Fruit fly (Drosophila melanogaster) whole organism, embryonic: Measurements from ENCODE around the gene dsd.
A peak's percentile ranks its signal among the peaks of the same experiment; 100 is the strongest.

ENCODE experiments used
- Antp ChIP-seq: fragments of 200-800 bp; sonication (Bioruptor generic); optimal IDR thresholded peaks from 3 replicates; lab custom pipeline; 2016; ENCODE audit warnings: missing biosample characterization, missing genetic modification characterization
- BEAF-32 ChIP-seq: fragments of 200-800 bp; sonication (Bioruptor generic); optimal IDR thresholded peaks from 3 replicates; lab custom pipeline; 2017; ENCODE audit warnings: missing biosample characterization, missing genetic modification characterization, mild to moderate bottlenecking, moderate library complexity, missing genetic modification reagents
- CG10959 ChIP-seq: fragments of 200-800 bp; sonication (Bioruptor generic); IDR thresholded peaks from 2 replicates; pipeline ENCODE4 v1.3.6; 2022; ENCODE audit warnings: missing biosample characterization, missing genetic modification characterization
- CG11085 ChIP-seq: fragments of 200-800 bp; sonication (Bioruptor generic); IDR thresholded peaks from 2 replicates; pipeline ENCODE4 v1.3.6; 2022; ENCODE audit warnings: missing biosample characterization, missing genetic modification characterization
- CG11560 ChIP-seq: fragments of 200-800 bp; sonication (Bioruptor generic); IDR thresholded peaks from 3 replicates; pipeline ENCODE4 v1.3.6; 2022; ENCODE audit warnings: missing biosample characterization, missing genetic modification characterization
- CG12104 ChIP-seq: fragments of 200-800 bp; sonication (Bioruptor generic); optimal IDR thresholded peaks from 3 replicates; lab custom pipeline; 2016; ENCODE audit warnings: missing biosample characterization, missing genetic modification characterization
- CG12236 ChIP-seq: fragments of 200-800 bp; sonication (Bioruptor generic); optimal IDR thresholded peaks from 2 replicates; lab custom pipeline; 2016; ENCODE audit warnings: missing biosample characterization, missing genetic modification characterization
- CG15601 ChIP-seq: fragments of 200-800 bp; sonication (Bioruptor generic); optimal IDR thresholded peaks from 3 replicates; lab custom pipeline; 2019; ENCODE audit warnings: missing biosample characterization, mild to moderate bottlenecking, missing genetic modification characterization, moderate library complexity
- CG1647 ChIP-seq: fragments of 200-800 bp; sonication (Bioruptor generic); optimal IDR thresholded peaks from 3 replicates; lab custom pipeline; 2016; ENCODE audit warnings: missing biosample characterization, missing genetic modification characterization
- CG18619 ChIP-seq: fragments of 200-800 bp; sonication (Bioruptor generic); optimal IDR thresholded peaks from 3 replicates; lab custom pipeline; 2017; ENCODE audit warnings: missing biosample characterization, mild to moderate bottlenecking, missing genetic modification characterization
- CG34376 ChIP-seq: fragments of 200-800 bp; sonication (Bioruptor generic); optimal IDR thresholded peaks from 2 replicates; lab custom pipeline; 2018; ENCODE audit warnings: missing biosample characterization, mild to moderate bottlenecking, missing genetic modification characterization
- CG3847 ChIP-seq: fragments of 200-800 bp; sonication (Bioruptor generic); IDR thresholded peaks from 2 replicates; pipeline ENCODE4 v1.3.6; 2022; ENCODE audit warnings: missing biosample characterization, missing genetic modification characterization
- CG4617 ChIP-seq: fragments of 200-800 bp; sonication (Bioruptor generic); optimal IDR thresholded peaks from 3 replicates; lab custom pipeline; 2016; ENCODE audit warnings: missing biosample characterization, missing genetic modification characterization, borderline replicate concordance
- CG4820 ChIP-seq: fragments of 200-800 bp; sonication (Bioruptor generic); optimal IDR thresholded peaks from 3 replicates; lab custom pipeline; 2016; ENCODE audit warnings: missing biosample characterization, missing genetic modification characterization
- CG5245 ChIP-seq: fragments of 200-800 bp; sonication (Bioruptor generic); optimal IDR thresholded peaks from 3 replicates; lab custom pipeline; 2016; ENCODE audit warnings: missing biosample characterization, missing genetic modification characterization
- CG6254 ChIP-seq: fragments of 200-800 bp; sonication (Bioruptor generic); optimal IDR thresholded peaks from 3 replicates; lab custom pipeline; 2017; ENCODE audit warnings: mild to moderate bottlenecking, missing biosample characterization, missing genetic modification reagents, missing genetic modification characterization
- CG9797 ChIP-seq: fragments of 200-800 bp; sonication (Bioruptor generic); optimal IDR thresholded peaks from 3 replicates; lab custom pipeline; 2018; ENCODE audit warnings: missing biosample characterization, mild to moderate bottlenecking, missing genetic modification characterization
- Dll ChIP-seq: fragments of 200-800 bp; sonication (Bioruptor generic); IDR thresholded peaks from 4 replicates; pipeline ENCODE4 v1.3.6; 2022; ENCODE audit warnings: missing biosample characterization, missing genetic modification characterization; ENCODE audit not compliant: partially characterized antibody
- Dref ChIP-seq: fragments of 200-800 bp; sonication (Bioruptor generic); IDR thresholded peaks from 2 replicates; pipeline ENCODE4 v1.3.6; 2022; ENCODE audit warnings: missing biosample characterization, missing genetic modification characterization
- Elba2 ChIP-seq: fragments of 200-800 bp; sonication (Bioruptor generic); optimal IDR thresholded peaks from 3 replicates; lab custom pipeline; 2016; ENCODE audit warnings: missing biosample characterization, missing genetic modification characterization
- Gug ChIP-seq: fragments of 200-800 bp; sonication (Bioruptor generic); IDR thresholded peaks from 4 replicates; pipeline ENCODE4 v1.3.6; 2022; ENCODE audit warnings: missing biosample characterization, missing genetic modification characterization
- Hey ChIP-seq: fragments of 200-800 bp; sonication (Bioruptor generic); optimal IDR thresholded peaks from 3 replicates; lab custom pipeline; 2018; ENCODE audit warnings: missing biosample characterization, mild to moderate bottlenecking, missing genetic modification characterization
- Hr78 ChIP-seq, 2 experiments: fragments of 200-800 bp in 1 of 2; fragments of >200 bp in 1 of 2; sonication (Bioruptor generic) in 1 of 2; optimal IDR thresholded peaks; 2 replicates each; lab custom pipeline; 2017 to 2019; ENCODE audit warnings: missing biosample characterization in 2 of 2, missing genetic modification characterization in 2 of 2, mild to moderate bottlenecking in 1 of 2, moderate library complexity in 1 of 2
- Jarid2 ChIP-seq: fragments of 200-800 bp; sonication (Bioruptor generic); optimal IDR thresholded peaks from 3 replicates; lab custom pipeline; 2017; ENCODE audit warnings: mild to moderate bottlenecking, missing biosample characterization, missing genetic modification reagents, missing genetic modification characterization
- Lim3 ChIP-seq: fragments of 200-800 bp; sonication (Bioruptor generic); IDR thresholded peaks from 2 replicates; pipeline ENCODE4 v1.3.6; 2022; ENCODE audit warnings: missing biosample characterization, missing genetic modification characterization
- MESR4 ChIP-seq: fragments of 200-800 bp; sonication (Bioruptor generic); optimal IDR thresholded peaks from 2 replicates; lab custom pipeline; 2018; ENCODE audit warnings: missing biosample characterization, mild to moderate bottlenecking, missing genetic modification characterization, moderate library complexity
- Myb ChIP-seq: fragments of 200-800 bp; sonication (Bioruptor generic); optimal IDR thresholded peaks from 2 replicates; lab custom pipeline; 2016; ENCODE audit warnings: missing biosample characterization, missing genetic modification characterization
- Oaz ChIP-seq: fragments of 200-800 bp; sonication (Bioruptor generic); IDR thresholded peaks from 2 replicates; pipeline ENCODE4 v1.3.6; 2022; ENCODE audit warnings: missing biosample characterization, missing genetic modification characterization
- PHDP ChIP-seq: fragments of 200-800 bp; sonication (Bioruptor generic); optimal IDR thresholded peaks from 3 replicates; lab custom pipeline; 2018; ENCODE audit warnings: missing biosample characterization, mild to moderate bottlenecking, missing genetic modification characterization, moderate library complexity
- Poxn ChIP-seq: fragments of 200-800 bp; sonication (Bioruptor generic); IDR thresholded peaks from 2 replicates; pipeline ENCODE4 v1.3.6; 2022; ENCODE audit warnings: missing biosample characterization, missing genetic modification characterization
- Six4 ChIP-seq: fragments of 200-800 bp; sonication (Bioruptor generic); optimal IDR thresholded peaks from 2 replicates; lab custom pipeline; 2016; ENCODE audit warnings: missing biosample characterization, missing genetic modification characterization
- Sox102F ChIP-seq: fragments of 200-800 bp; sonication (Bioruptor generic); optimal IDR thresholded peaks from 2 replicates; lab custom pipeline; 2018; ENCODE audit warnings: missing biosample characterization, mild to moderate bottlenecking, missing genetic modification characterization, moderate library complexity
- aop ChIP-seq: fragments of 200-800 bp; sonication (Bioruptor generic); IDR thresholded peaks from 2 replicates; pipeline ENCODE4 v1.3.6; 2022; ENCODE audit warnings: missing biosample characterization, missing genetic modification characterization
- ash1 ChIP-seq: fragments of 200-800 bp; sonication (Bioruptor generic); optimal IDR thresholded peaks from 2 replicates; lab custom pipeline; 2018; ENCODE audit warnings: missing biosample characterization, mild to moderate bottlenecking, missing genetic modification characterization
- ato ChIP-seq: fragments of 200-800 bp; sonication (Bioruptor generic); IDR thresholded peaks from 2 replicates; pipeline ENCODE4 v1.3.6; 2022; ENCODE audit warnings: missing biosample characterization, missing genetic modification characterization; ENCODE audit not compliant: partially characterized antibody
- bsh ChIP-seq, 2 experiments: fragments of 200-800 bp; sonication (Bioruptor generic); optimal IDR thresholded peaks; 2 replicates each; lab custom pipeline; 2017 to 2018; ENCODE audit warnings: mild to moderate bottlenecking in 2 of 2, missing biosample characterization in 2 of 2, missing genetic modification characterization in 2 of 2, moderate library complexity in 1 of 2
- chinmo ChIP-seq: fragments of 200-800 bp; sonication (Bioruptor generic); IDR thresholded peaks from 4 replicates; pipeline ENCODE4 v1.3.6; 2022; ENCODE audit warnings: missing biosample characterization, missing genetic modification characterization; ENCODE audit not compliant: partially characterized antibody
- croc ChIP-seq: fragments of 200-800 bp; sonication (Bioruptor generic); conservative IDR thresholded peaks from 3 replicates; pipeline ENCODE4 v1.3.6; 2022; ENCODE audit warnings: missing biosample characterization, missing genetic modification characterization
- danr ChIP-seq: fragments of 200-800 bp; sonication (Bioruptor generic); IDR thresholded peaks from 2 replicates; pipeline ENCODE4 v1.3.6; 2022; ENCODE audit warnings: missing biosample characterization, missing genetic modification characterization
- disco-r ChIP-seq: fragments of 200-800 bp; sonication (Bioruptor generic); optimal IDR thresholded peaks from 2 replicates; lab custom pipeline; 2016; ENCODE audit warnings: missing biosample characterization, missing genetic modification characterization
- fd102C ChIP-seq: fragments of 200-800 bp; sonication (Bioruptor generic); optimal IDR thresholded peaks from 2 replicates; lab custom pipeline; 2018; ENCODE audit warnings: missing biosample characterization, mild to moderate bottlenecking, missing genetic modification characterization, moderate library complexity
- ind ChIP-seq: fragments of 200-800 bp; sonication (Bioruptor generic); optimal IDR thresholded peaks from 3 replicates; lab custom pipeline; 2016; ENCODE audit warnings: missing biosample characterization, missing genetic modification characterization
- luna ChIP-seq: fragments of 200-800 bp; sonication (Bioruptor generic); optimal IDR thresholded peaks from 2 replicates; lab custom pipeline; 2016; ENCODE audit warnings: missing biosample characterization, missing genetic modification characterization
- nom ChIP-seq: fragments of 200-800 bp; sonication (Bioruptor generic); optimal IDR thresholded peaks from 2 replicates; lab custom pipeline; 2017; ENCODE audit warnings: missing biosample characterization, missing genetic modification characterization, mild to moderate bottlenecking, moderate library complexity, missing genetic modification reagents
- sd ChIP-seq: fragments of 200-800 bp; sonication (Bioruptor generic); optimal IDR thresholded peaks from 3 replicates; lab custom pipeline; 2018; ENCODE audit warnings: missing biosample characterization, mild to moderate bottlenecking, missing genetic modification characterization, moderate library complexity
- ssp ChIP-seq: fragments of 200-800 bp; sonication (Bioruptor generic); IDR thresholded peaks from 2 replicates; pipeline ENCODE4 v1.3.6; 2022; ENCODE audit warnings: missing biosample characterization, missing genetic modification characterization
- stwl ChIP-seq: fragments of 200-800 bp; sonication (Bioruptor generic); optimal IDR thresholded peaks from 3 replicates; lab custom pipeline; 2018; ENCODE audit warnings: missing biosample characterization, mild to moderate bottlenecking, missing genetic modification characterization, moderate library complexity
- tgo ChIP-seq: fragments of 200-800 bp; sonication (Bioruptor generic); IDR thresholded peaks from 3 replicates; pipeline ENCODE4 v1.3.6; 2022; ENCODE audit warnings: missing biosample characterization, missing genetic modification characterization
- tll ChIP-seq, 2 experiments: fragments of 200-800 bp in 1 of 2; fragments of >200 bp in 1 of 2; sonication (Bioruptor generic) in 1 of 2; optimal IDR thresholded peaks; 2 replicates each; lab custom pipeline; 2017 to 2019; ENCODE audit warnings: missing biosample characterization in 2 of 2, missing genetic modification characterization in 2 of 2, mild to moderate bottlenecking in 1 of 2, moderate library complexity in 1 of 2

Gene dsd

dm6 chr3R:27604636-27605443 lies 2.4 kb downstream of the dsd start (continued):
- TF ChIP-seq CG11560 (tag; lab: Robert Waterston, UW) (no peak), Myb (GFP tag; lab: Kevin White, UChicago) (peak; percentile 15), CG18619 (GFP tag; lab: Kevin White, UChicago) (no peak), CG11085 (GFP tag; lab: Robert Waterston, UW) (no peak), Antp (GFP tag; lab: Kevin White, UChicago) (no peak), stwl (tag; lab: Kevin White, UChicago) (no peak), danr (GFP tag; lab: Robert Waterston, UW) (no peak), CG4617 (GFP tag; lab: Kevin White, UChicago) (no peak), aop (GFP tag; lab: Robert Waterston, UW) (no peak), Oaz (GFP tag; lab: Robert Waterston, UW) (no peak), PHDP (tag; lab: Kevin White, UChicago) (peak; percentile 38), croc (no peak), CG34376 (GFP tag; lab: Kevin White, UChicago) (no peak), CG4820 (GFP tag; lab: Kevin White, UChicago) (no peak), Six4 (GFP tag; lab: Kevin White, UChicago) (peak; percentile 35), Sox102F (GFP tag; lab: Kevin White, UChicago) (peak; percentile 9), BEAF-32 (GFP tag; lab: Kevin White, UChicago) (no peak), CG9797 (GFP tag; lab: Kevin White, UChicago) (no peak), sd (tag; lab: Kevin White, UChicago) (no peak), MESR4 (GFP tag; lab: Kevin White, UChicago) (no peak), ash1 (GFP tag; lab: Kevin White, UChicago) (no peak), CG3847 (GFP tag; lab: Robert Waterston, UW) (no peak), fd102C (GFP tag; lab: Kevin White, UChicago) (no peak), Dref (GFP tag; lab: Robert Waterston, UW) (no peak), Hr78 (GFP tag; optimal IDR thresholded peaks at IDR 0.05; lab: Kevin White, UChicago) (no peak), chinmo (no peak), Jarid2 (GFP tag; lab: Kevin White, UChicago) (no peak), CG5245 (no peak), Elba2 (GFP tag; lab: Kevin White, UChicago) (no peak), tll (GFP tag; optimal IDR thresholded peaks at IDR 0.05; lab: Kevin White, UChicago) (no peak), CG15601 (tag; lab: Kevin White, UChicago) (no peak), ato (no peak), ind (peak; percentile 24), nom (no peak), Poxn (GFP tag; lab: Robert Waterston, UW) (no peak), CG12236 (no peak), luna (no peak), Lim3 (GFP tag; lab: Robert Waterston, UW) (no peak), ssp (GFP tag; lab: Robert Waterston, UW) (no peak), CG1647 (GFP tag; lab: Kevin White, UChicago) (no peak), CG6254 (GFP tag; lab: Kevin White, UChicago) (peak; percentile 38), tgo (no peak), Dll (GFP tag; lab: Robert Waterston, UW) (no peak), Hey (tag; lab: Kevin White, UChicago) (no peak), CG12104 (no peak), CG10959 (no peak), bsh (GFP tag; optimal IDR thresholded peaks at IDR 0.05; lab: Kevin White, UChicago) (peak; percentile 12 to 54), Gug (GFP tag; lab: Robert Waterston, UW) (no peak), disco-r (GFP tag; lab: Kevin White, UChicago) (no peak)
